Worm (Caenorhabditis elegans) whole organism, midembryonic: ENCODE results near the gene C04H5.7.

Experiments used
- cog-1 ChIP-seq: sonication (generic microtip); optimal IDR thresholded peaks from 2 replicates; lab custom pipeline; 2016; ENCODE audit warnings: missing genetic modification characterization, missing compliant biosample characterization
- flt-1 ChIP-seq: fragments of 200-800 bp; sonication (Bioruptor generic); IDR thresholded peaks from 2 replicates; pipeline ENCODE4 v1.3.6; 2022; ENCODE audit warnings: missing genetic modification characterization, missing compliant biosample characterization
- med-1 ChIP-seq: sonication (generic microtip); optimal IDR thresholded peaks from 2 replicates; lab custom pipeline; 2017; ENCODE audit warnings: missing genetic modification characterization, mild to moderate bottlenecking, missing compliant biosample characterization, antibody characterized with exemption, missing genetic modification reagents; ENCODE audit not compliant: insufficient read depth
- tab-1 ChIP-seq: fragments of 200-800 bp; sonication (Bioruptor generic); IDR thresholded peaks from 2 replicates; pipeline ENCODE4 v1.3.6; 2022; ENCODE audit warnings: missing genetic modification characterization, missing compliant biosample characterization

DNA sequence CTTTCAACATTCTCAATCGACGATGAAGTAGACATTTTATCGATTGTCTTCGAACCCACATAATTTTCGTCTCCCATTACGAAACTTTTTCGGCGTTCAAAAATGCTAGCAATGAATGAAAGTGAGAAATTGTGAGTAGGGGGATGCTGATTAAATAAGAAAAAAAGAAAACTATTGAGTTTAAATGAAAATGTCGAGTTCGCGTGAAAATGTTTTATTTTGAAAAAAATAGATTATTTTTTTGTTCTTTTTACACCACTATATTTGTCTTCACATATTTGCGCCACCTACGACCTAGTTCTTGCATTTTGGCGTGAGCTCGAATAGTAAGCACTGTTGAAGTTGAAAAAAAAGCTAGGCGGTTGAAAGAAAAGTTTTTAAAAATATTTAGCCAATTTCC is 44.5 kb downstream of the C04H5.7 start, which contains the start of gene C01G12.3:
- TF ChIP-seq flt-1 (no peak), med-1 (GFP tag; lab: Kevin White, UChicago) (no peak), cog-1 (tag; lab: Kevin White, UChicago) (no peak), tab-1 (GFP tag; lab: Robert Waterston, UW) (no peak)
